Worm (Caenorhabditis elegans) whole organism, L3 larva: ENCODE measurements around the gene B0035.22.

ENCODE experiments used
- egl-27 ChIP-seq: sonication (generic microtip); optimal IDR thresholded peaks from 4 replicates; lab custom pipeline; 2017; ENCODE audit warnings: missing biosample characterization, missing genetic modification reagents, missing genetic modification characterization
- elt-2 ChIP-seq: sonication (generic microtip); optimal IDR thresholded peaks from 2 replicates; lab custom pipeline; 2016; ENCODE audit warnings: missing genetic modification reagents, mild to moderate bottlenecking, missing genetic modification characterization, missing compliant biosample characterization
- elt-3 ChIP-seq, 3 experiments: fragments of 150-350 bp in 1 of 3; sonication (generic microtip) in 2 of 3; optimal IDR thresholded peaks; 2 replicates in 2 of 3; 4 replicates in 1 of 3; lab custom pipeline; 2014 to 2017; ENCODE audit warnings: missing biosample characterization in 3 of 3, missing genetic modification characterization in 3 of 3
- hmg-11 ChIP-seq: sonication (generic microtip); optimal IDR thresholded peaks from 2 replicates; lab custom pipeline; 2016; ENCODE audit warnings: missing genetic modification characterization, missing compliant biosample characterization
- lin-15B ChIP-seq: fragments of 150-350 bp; optimal IDR thresholded peaks from 2 replicates; lab custom pipeline; 2014; ENCODE audit warnings: missing biosample characterization, missing genetic modification characterization
- nhr-12 ChIP-seq: fragments of 150-350 bp; optimal IDR thresholded peaks from 2 replicates; lab custom pipeline; 2014; ENCODE audit warnings: missing biosample characterization, missing genetic modification characterization
- nhr-237 ChIP-seq: fragments of 150-350 bp; optimal IDR thresholded peaks from 2 replicates; lab custom pipeline; 2014; ENCODE audit warnings: missing biosample characterization, missing genetic modification characterization
- nhr-67 ChIP-seq: fragments of 150-350 bp; optimal IDR thresholded peaks from 2 replicates; lab custom pipeline; 2014; ENCODE audit warnings: missing biosample characterization, missing genetic modification characterization
- unc-62 ChIP-seq: fragments of 150-350 bp; sonication (generic microtip); optimal IDR thresholded peaks from 4 replicates; lab custom pipeline; 2014; ENCODE audit warnings: missing biosample characterization, missing genetic modification reagents, missing genetic modification characterization

- no peak for TF ChIP-seq nhr-237 (tag; lab: Kevin White, UChicago)
- no peak for TF ChIP-seq egl-27 (tag; lab: Kevin White, UChicago)
- no peak for TF ChIP-seq elt-2 (tag; lab: Kevin White, UChicago)
- peak; percentile 15 for TF ChIP-seq hmg-11 (tag; lab: Kevin White, UChicago)
- TF ChIP-seq elt-3 (tag; optimal IDR thresholded peaks at IDR 0.05; lab: Kevin White, UChicago) = no peak
- TF ChIP-seq unc-62 (GFP tag; lab: Kevin White, UChicago) = no peak
- no peak for TF ChIP-seq lin-15B (tag; lab: Kevin White, UChicago)
- TF ChIP-seq nhr-12 (tag; lab: Kevin White, UChicago) = no peak
- no peak for TF ChIP-seq nhr-67 (tag; lab: Kevin White, UChicago)
These were observed 39.0 kb downstream of the B0035.22 start, which contains the start of gene T01G1.2 for ce11 chrIV:11353946-11354458.
